Fruit fly (Drosophila melanogaster): ENCODE results near the gene CG42374.
A peak's percentile ranks its signal among the peaks of the same experiment; 100 is the strongest.

Gene CG42374

dm6 chr3L:19292440-19293175 lies 29.0 kb downstream of the CG42374 start, which contains the start of gene Gbs-76A (continued):
- peak; percentile 42; the same call in 1 of the 3 replicates for TF ChIP-seq knrl (GFP tag; IDR thresholded peaks at IDR 0.05; ENCODE audit: partially characterized antibody)
- TF ChIP-seq D (optimal IDR thresholded peaks at IDR 0.05) = no peak
- TF ChIP-seq D (GFP tag; optimal IDR thresholded peaks at IDR 0.05) = peak; percentile 75
- TF ChIP-seq Ssrp (tag; optimal IDR thresholded peaks at IDR 0.05) = peak; percentile 83
- TF ChIP-seq YL-1 (GFP tag; optimal IDR thresholded peaks at IDR 0.05) = peak; percentile 34
- TF ChIP-seq zfh1 (GFP tag; IDR thresholded peaks at IDR 0.05) = peak; percentile 56; the same call in 1 of the 3 replicates
- peak; percentile 89 for TF ChIP-seq CG12391 (tag; optimal IDR thresholded peaks at IDR 0.05)
- TF ChIP-seq psq (GFP tag; optimal IDR thresholded peaks at IDR 0.05) = peak; percentile 10
- peak; percentile 42; the same call in 1 of the 2 replicates for TF ChIP-seq Oaz (GFP tag; IDR thresholded peaks at IDR 0.05)
- peak; percentile 73 for TF ChIP-seq CG8281 (tag; optimal IDR thresholded peaks at IDR 0.05)

DNA sequence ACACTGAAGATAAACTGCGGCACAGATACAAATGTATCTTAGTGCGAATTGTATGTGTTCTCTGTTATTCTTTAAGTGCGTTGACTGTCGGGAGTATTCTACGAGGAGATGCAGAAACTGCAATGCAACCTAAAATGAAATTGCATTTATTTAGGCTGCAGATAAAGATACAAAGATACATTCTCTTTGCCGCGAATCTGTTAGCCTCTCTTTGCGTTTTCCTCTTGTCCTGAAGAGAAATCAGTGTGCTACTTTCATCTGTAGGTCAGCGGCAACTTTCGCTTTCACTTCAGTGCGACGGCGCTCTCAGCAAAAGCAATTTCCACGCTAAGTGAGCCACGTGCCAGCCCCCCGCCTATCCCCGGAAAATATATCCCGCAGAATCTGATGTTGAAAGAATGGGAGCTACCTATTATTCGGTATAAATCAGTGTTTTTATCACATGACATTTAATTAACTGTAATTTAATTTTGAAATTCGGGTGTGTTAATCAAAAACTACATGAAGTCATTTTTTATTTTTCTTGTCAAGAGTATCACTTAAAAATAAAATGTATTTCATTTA lies 29.7 kb downstream of the CG42374 start:
- TF ChIP-seq CG2199 (GFP tag; IDR thresholded peaks at IDR 0.05) (0 out of 3 replicates have a peak, but pooled peaks have one; percentile 17), CG30403 (GFP tag; optimal IDR thresholded peaks at IDR 0.05) (no peak), Oli (tag; optimal IDR thresholded peaks at IDR 0.05) (no peak), D19B (GFP tag; optimal IDR thresholded peaks at IDR 0.05) (peak; percentile 70), ewg (GFP tag; optimal IDR thresholded peaks at IDR 0.05) (peak; percentile 65), Hey (tag; optimal IDR thresholded peaks at IDR 0.05) (peak; percentile 93), phol (tag; optimal IDR thresholded peaks at IDR 0.05) (no peak), crol (GFP tag; IDR thresholded peaks at IDR 0.05) (peak; percentile 86), Drgx (GFP tag; IDR thresholded peaks at IDR 0.05) (peak; percentile 5; the same call in 1 of the 2 replicates), CG3163 (GFP tag; optimal IDR thresholded peaks at IDR 0.05) (peak; percentile 93), HLHmδ (GFP tag; optimal IDR thresholded peaks at IDR 0.05) (peak; percentile 56), CG15479 (GFP tag; optimal IDR thresholded peaks at IDR 0.05) (peak; percentile 74), CG8290 (GFP tag; optimal IDR thresholded peaks at IDR 0.05) (no peak), CG8290 (tag; optimal IDR thresholded peaks at IDR 0.05) (peak in 1 of 2 experiments; percentile 36), Trl (optimal IDR thresholded peaks at IDR 0.05) (peak in 1 of 2 experiments; percentile 25), Trl (GFP tag; optimal IDR thresholded peaks at IDR 0.05) (no peak), CG13894 (tag; optimal IDR thresholded peaks at IDR 0.05) (peak; percentile 99), Blimp-1 (GFP tag; optimal IDR thresholded peaks at IDR 0.05) (peak; percentile 97), CG1024 (GFP tag; IDR thresholded peaks at IDR 0.05) (no peak), fd102C (GFP tag; optimal IDR thresholded peaks at IDR 0.05) (peak; percentile 25), abd-A (tag; optimal IDR thresholded peaks at IDR 0.05) (peak; percentile 22), Med (GFP tag) (peak; percentile 47), NK7.1 (GFP tag; optimal IDR thresholded peaks at IDR 0.05) (no peak)

dm6 chr3L:19294235-19294612 lies 30.7 kb downstream of the CG42374 start, which contains the start of gene fal:
fal (plus strand) TSS chr3L:19294564.
- TF ChIP-seq org-1 (GFP tag; optimal IDR thresholded peaks at IDR 0.05) (no peak), CG6791 (GFP tag; IDR thresholded peaks at IDR 0.05; ENCODE audit: partially characterized antibody) (peak; percentile 71), phol (tag; optimal IDR thresholded peaks at IDR 0.05) (peak; percentile 77), run (tag; optimal IDR thresholded peaks at IDR 0.05) (no peak), nmo (GFP tag; optimal IDR thresholded peaks at IDR 0.05) (peak; percentile 63), cato (GFP tag; optimal IDR thresholded peaks at IDR 0.05; ENCODE audit: borderline replicate concordance) (peak; percentile 37), dysf (GFP tag; IDR thresholded peaks at IDR 0.05) (0 out of 3 replicates have a peak, but pooled peaks have one; percentile 29), CG11560 (tag; IDR thresholded peaks at IDR 0.05) (peak; percentile 95), CG11504 (tag; optimal IDR thresholded peaks at IDR 0.05) (peak; percentile 51), cwo (GFP tag; optimal IDR thresholded peaks at IDR 0.05) (no peak), CG4854 (GFP tag; optimal IDR thresholded peaks at IDR 0.05) (peak; percentile 6), CG1603 (tag; optimal IDR thresholded peaks at IDR 0.05) (peak; percentile 43), pnt (GFP tag; optimal IDR thresholded peaks at IDR 0.05) (peak; percentile 19), da (GFP tag; optimal IDR thresholded peaks at IDR 0.05) (no peak), Pdp1 (GFP tag; optimal IDR thresholded peaks at IDR 0.05) (peak in 1 of 2 experiments; percentile 19), CG1602 (GFP tag; optimal IDR thresholded peaks at IDR 0.05) (peak; percentile 21)
